Worm (Caenorhabditis elegans) whole organism, L2 larva: ENCODE data around the gene T20D3.14.
"Not testable (repeated sequence)": the region's sequence is repeated elsewhere in the genome, so short reads cannot be mapped to it uniquely, and the experiment has no call there.

Experiments
- nhr-12 ChIP-seq: fragments of 150-350 bp; optimal IDR thresholded peaks from 2 replicates; lab custom pipeline; 2014; ENCODE audit warnings: missing biosample characterization, missing genetic modification characterization
- ztf-4 ChIP-seq: fragments of 150-350 bp; optimal IDR thresholded peaks from 2 replicates; lab custom pipeline; 2014; ENCODE audit warnings: missing biosample characterization, missing genetic modification characterization

ce11 chrIV:9293825-9294224 is 41.9 kb downstream of the T20D3.14 start, which contains the start of gene nhr-264:
- TF ChIP-seq ztf-4, nhr-12 (tag; lab: Kevin White, UChicago): not testable (repeated sequence)
